Worm (Caenorhabditis elegans) whole organism, L4 larva: ENCODE measurements around the gene F11A5.16.

Source experiments
- D1046.2 ChIP-seq: fragments of 200-800 bp; sonication (Bioruptor generic); IDR thresholded peaks from 2 replicates; pipeline ENCODE4 v1.3.6; 2022; ENCODE audit warnings: missing genetic modification characterization, missing compliant biosample characterization
- F10B5.3 ChIP-seq: sonication (generic microtip); optimal IDR thresholded peaks from 2 replicates; lab custom pipeline; 2016; ENCODE audit warnings: mild to moderate bottlenecking, missing genetic modification characterization, missing compliant biosample characterization
- F26F4.8 ChIP-seq: fragments of 200-800 bp; sonication (Bioruptor generic); conservative IDR thresholded peaks from 2 replicates; pipeline ENCODE4 v1.3.6; 2022; ENCODE audit warnings: missing genetic modification characterization, missing compliant biosample characterization
- F44E2.7 ChIP-seq: fragments of 200-800 bp; sonication (Bioruptor generic); IDR thresholded peaks from 2 replicates; pipeline ENCODE4 v2.1.2; 2022; ENCODE audit warnings: missing genetic modification characterization, missing compliant biosample characterization
- R02D3.7 ChIP-seq: fragments of 150-350 bp; sonication (generic microtip); optimal IDR thresholded peaks from 3 replicates; lab custom pipeline; 2014; ENCODE audit warnings: missing biosample characterization, missing genetic modification characterization
- T20F7.1 ChIP-seq: fragments of 200-800 bp; sonication (Bioruptor generic); optimal IDR thresholded peaks from 2 replicates; lab custom pipeline; 2018; ENCODE audit warnings: mild to moderate bottlenecking, missing genetic modification characterization, missing compliant biosample characterization
- Y105C5A.15 ChIP-seq: fragments of 200-800 bp; sonication (Bioruptor generic); IDR thresholded peaks from 2 replicates; pipeline ENCODE4 v1.3.6; 2022; ENCODE audit warnings: missing genetic modification characterization, missing compliant biosample characterization
- Y5F2A.4 ChIP-seq: fragments of 200-800 bp; sonication (Bioruptor generic); optimal IDR thresholded peaks from 2 replicates; lab custom pipeline; 2018; ENCODE audit warnings: mild to moderate bottlenecking, missing genetic modification characterization, missing compliant biosample characterization
- Y75B8A.6 ChIP-seq: fragments of 200-800 bp; sonication (Bioruptor generic); IDR thresholded peaks from 2 replicates; pipeline ENCODE4 v1.3.6; 2022; ENCODE audit warnings: missing genetic modification reagents, missing genetic modification characterization, missing compliant biosample characterization
- aha-1 ChIP-seq: fragments of 150-350 bp; peaks from one replicate; lab custom pipeline; 2014; ENCODE audit warnings: missing biosample characterization, missing genetic modification characterization
- arid-1 ChIP-seq: fragments of 200-800 bp; sonication (Bioruptor generic); conservative IDR thresholded peaks from 2 replicates; pipeline ENCODE4 v1.3.6; 2022; ENCODE audit warnings: missing genetic modification reagents, missing genetic modification characterization, missing compliant biosample characterization
- attf-4 ChIP-seq: sonication (generic microtip); optimal IDR thresholded peaks from 3 replicates; lab custom pipeline; 2017; ENCODE audit warnings: missing biosample characterization, missing genetic modification characterization
- ceh-32 ChIP-seq: sonication (generic microtip); optimal IDR thresholded peaks from 2 replicates; lab custom pipeline; 2016; ENCODE audit warnings: mild to moderate bottlenecking, missing genetic modification characterization, missing compliant biosample characterization; ENCODE audit not compliant: poor library complexity
- ceh-44 ChIP-seq: fragments of 200-800 bp; sonication (Bioruptor generic); IDR thresholded peaks from 2 replicates; pipeline ENCODE4 v1.3.6; 2022; ENCODE audit warnings: missing genetic modification reagents, missing genetic modification characterization, missing compliant biosample characterization
- cey-2 ChIP-seq: sonication (generic microtip); optimal IDR thresholded peaks from 3 replicates; lab custom pipeline; 2017; ENCODE audit warnings: missing genetic modification characterization, mild to moderate bottlenecking, missing compliant biosample characterization, antibody characterized with exemption, borderline replicate concordance; ENCODE audit not compliant: insufficient read depth
- ctbp-1 ChIP-seq: fragments of 200-800 bp; sonication (Bioruptor generic); IDR thresholded peaks from 2 replicates; pipeline ENCODE4 v1.3.6; 2022; ENCODE audit warnings: missing genetic modification reagents, missing genetic modification characterization, missing compliant biosample characterization
- daf-8 ChIP-seq: fragments of 200-800 bp; sonication (Bioruptor generic); IDR thresholded peaks from 2 replicates; pipeline ENCODE4 v1.3.6; 2022; ENCODE audit warnings: missing genetic modification characterization, missing compliant biosample characterization
- dmd-8 ChIP-seq: fragments of 200-800 bp; sonication (Bioruptor generic); IDR thresholded peaks from 2 replicates; pipeline ENCODE4 v1.3.6; 2022; ENCODE audit warnings: missing genetic modification characterization, missing compliant biosample characterization
- duxl-1 ChIP-seq: sonication (generic microtip); optimal IDR thresholded peaks from 2 replicates; lab custom pipeline; 2016; ENCODE audit warnings: mild to moderate bottlenecking, missing genetic modification characterization, moderate library complexity, missing compliant biosample characterization; ENCODE audit not compliant: poor library complexity
- dve-1 ChIP-seq: sonication (generic microtip); optimal IDR thresholded peaks from 2 replicates; lab custom pipeline; 2017; ENCODE audit warnings: antibody characterized with exemption, mild to moderate bottlenecking, missing genetic modification characterization, missing compliant biosample characterization; ENCODE audit not compliant: insufficient read depth
- lin-1 ChIP-seq: fragments of 200-800 bp; sonication (Bioruptor generic); IDR thresholded peaks from 2 replicates; pipeline ENCODE4 v1.3.6; 2022; ENCODE audit warnings: missing genetic modification reagents, missing genetic modification characterization, missing compliant biosample characterization
- lin-13 ChIP-seq: fragments of 150-350 bp; optimal IDR thresholded peaks from 2 replicates; lab custom pipeline; 2014; ENCODE audit warnings: missing biosample characterization, missing genetic modification reagents, missing genetic modification characterization
- lin-38 ChIP-seq: fragments of 200-800 bp; sonication (Bioruptor generic); IDR thresholded peaks from 2 replicates; pipeline ENCODE4 v1.3.6; 2022; ENCODE audit warnings: missing genetic modification reagents, missing genetic modification characterization, missing compliant biosample characterization
- lir-3 ChIP-seq: sonication (generic microtip); optimal IDR thresholded peaks from 2 replicates; lab custom pipeline; 2016; ENCODE audit warnings: mild to moderate bottlenecking, missing genetic modification characterization, missing compliant biosample characterization
- madf-5 ChIP-seq, 2 experiments: fragments of 200-800 bp; sonication (Bioruptor generic); IDR thresholded peaks; 2 replicates each; pipeline ENCODE4 v1.3.6; 2022; ENCODE audit warnings: missing compliant biosample characterization in 2 of 2, missing genetic modification characterization in 2 of 2
- mdl-1 ChIP-seq, 2 experiments: fragments of 150-350 bp in 1 of 2; sonication (generic microtip) in 1 of 2; optimal IDR thresholded peaks; 2 replicates each; lab custom pipeline; 2014 to 2017; ENCODE audit warnings: missing biosample characterization in 2 of 2, missing genetic modification characterization in 2 of 2
- mes-2 ChIP-seq: sonication (generic microtip); optimal IDR thresholded peaks from 2 replicates; lab custom pipeline; 2016; ENCODE audit warnings: missing genotype, mild to moderate bottlenecking, missing genetic modification characterization, missing compliant biosample characterization; ENCODE audit not compliant: poor library complexity, severe bottlenecking
- nhr-11 ChIP-seq: fragments of 150-350 bp; optimal IDR thresholded peaks from 2 replicates; lab custom pipeline; 2014; ENCODE audit warnings: missing biosample characterization, missing genetic modification characterization
- nhr-28 ChIP-seq: fragments of 150-350 bp; optimal IDR thresholded peaks from 2 replicates; lab custom pipeline; 2014; ENCODE audit warnings: missing biosample characterization, missing genetic modification characterization
- nhr-42 ChIP-seq: fragments of 200-800 bp; sonication (Bioruptor generic); IDR thresholded peaks from 2 replicates; pipeline ENCODE4 v1.3.6; 2022; ENCODE audit warnings: missing genetic modification characterization, missing compliant biosample characterization
- nhr-48 ChIP-seq: sonication (generic microtip); optimal IDR thresholded peaks from 2 replicates; lab custom pipeline; 2016; ENCODE audit warnings: mild to moderate bottlenecking, missing genetic modification characterization, missing compliant biosample characterization
- nhr-77 ChIP-seq: fragments of 150-350 bp; optimal IDR thresholded peaks from 2 replicates; lab custom pipeline; 2014; ENCODE audit warnings: missing biosample characterization, missing genetic modification characterization
- pqm-1 ChIP-seq: sonication (generic microtip); optimal IDR thresholded peaks from 2 replicates; lab custom pipeline; 2017; ENCODE audit warnings: missing biosample characterization, missing genetic modification characterization
- rbr-2 ChIP-seq: sonication (generic microtip); optimal IDR thresholded peaks from 2 replicates; lab custom pipeline; 2016; ENCODE audit warnings: missing genotype, missing genetic modification characterization, missing compliant biosample characterization
- spr-3 ChIP-seq: fragments of 200-800 bp; sonication (Bioruptor generic); optimal IDR thresholded peaks from 2 replicates; lab custom pipeline; 2018; ENCODE audit warnings: mild to moderate bottlenecking, missing genetic modification characterization, missing compliant biosample characterization
- unc-39 ChIP-seq: sonication (generic microtip); optimal IDR thresholded peaks from 2 replicates; lab custom pipeline; 2017; ENCODE audit warnings: missing biosample characterization, missing genetic modification characterization
- unc-62 ChIP-seq, 3 experiments: fragments of 150-350 bp in 1 of 3; sonication (generic microtip); optimal IDR thresholded peaks in 2 of 3; peaks in 1 of 3; 1 replicate in 1 of 3; 2 replicates in 2 of 3; lab custom pipeline; 2014 to 2017; ENCODE audit warnings: missing biosample characterization in 3 of 3, missing genetic modification characterization in 3 of 3, missing genetic modification reagents in 3 of 3, missing genotype in 1 of 3
- zip-11 ChIP-seq: fragments of 200-800 bp; sonication (Bioruptor generic); IDR thresholded peaks from 2 replicates; pipeline ENCODE4 v1.3.6; 2022; ENCODE audit warnings: missing genetic modification characterization, missing compliant biosample characterization
- ztf-7 ChIP-seq: fragments of 150-350 bp; optimal IDR thresholded peaks from 2 replicates; lab custom pipeline; 2014; ENCODE audit warnings: missing biosample characterization, missing genetic modification characterization

The F11A5.16 gene

DNA sequence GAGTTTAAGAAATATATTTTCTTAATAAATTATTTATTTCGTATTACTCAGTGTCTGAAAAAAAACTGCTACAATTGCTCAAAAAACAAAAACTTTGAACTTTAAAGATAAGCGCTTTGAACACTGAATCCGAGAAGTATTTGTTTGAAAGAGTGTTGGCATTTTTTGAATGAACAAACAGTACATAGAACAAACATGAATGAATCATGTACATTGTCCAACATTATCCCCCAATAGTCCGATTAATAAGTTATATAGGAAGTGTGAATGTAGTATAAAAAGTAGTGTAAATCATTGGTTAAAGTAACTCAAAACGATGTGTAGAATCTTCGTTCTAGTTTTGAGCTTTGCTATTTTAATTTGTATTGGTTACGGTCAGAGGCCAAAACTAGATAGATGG lies 9.0 kb upstream of the F11A5.16 start, which contains the start of gene F11A5.17:
TSS of gene F11A5.17 (plus strand) at position 301 of the 400 bp plus-strand sequence.
- no peak for TF ChIP-seq spr-3
- peak in 1 of 2 experiments; percentile 15 for TF ChIP-seq unc-62 (GFP tag; optimal IDR thresholded peaks at IDR 0.05 in 1 of 2; lab: Kevin White, UChicago)
- no peak for TF ChIP-seq unc-62 (tag; optimal IDR thresholded peaks at IDR 0.05; lab: Kevin White, UChicago)

DNA sequence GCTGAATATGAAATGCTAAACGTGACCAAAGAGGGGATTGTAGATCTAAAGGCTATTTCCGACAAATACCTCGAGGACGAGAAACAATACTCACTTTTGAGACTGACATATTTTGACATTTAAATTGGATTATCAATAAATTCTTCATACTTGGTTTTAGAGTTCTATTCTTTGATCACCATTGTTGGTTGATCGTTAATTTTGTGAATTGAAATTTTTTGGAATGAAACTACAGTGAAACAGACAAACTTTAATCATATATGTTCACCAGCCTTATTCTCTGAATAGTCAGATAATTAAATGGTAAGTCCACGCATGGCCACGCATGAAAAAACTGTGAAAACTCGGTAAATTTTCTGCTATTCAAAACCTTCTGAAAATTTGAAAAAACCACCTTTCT lies 8.1 kb upstream of the F11A5.16 start, which contains the start of gene F11A5.18:
TSS of gene F11A5.18 (plus strand) at position 301 of the 400 bp plus-strand sequence.
- TF ChIP-seq lin-38 (GFP tag; lab: Robert Waterston, UW), result no peak
- TF ChIP-seq arid-1, result no peak
- TF ChIP-seq dmd-8 (GFP tag; lab: Robert Waterston, UW), result no peak
- TF ChIP-seq ceh-32 (tag; lab: Kevin White, UChicago), result no peak
- TF ChIP-seq D1046.2 (GFP tag; lab: Robert Waterston, UW), result no peak
- no peak for TF ChIP-seq dve-1 (tag; lab: Kevin White, UChicago)
- no peak for TF ChIP-seq lir-3 (tag; lab: Kevin White, UChicago)

DNA sequence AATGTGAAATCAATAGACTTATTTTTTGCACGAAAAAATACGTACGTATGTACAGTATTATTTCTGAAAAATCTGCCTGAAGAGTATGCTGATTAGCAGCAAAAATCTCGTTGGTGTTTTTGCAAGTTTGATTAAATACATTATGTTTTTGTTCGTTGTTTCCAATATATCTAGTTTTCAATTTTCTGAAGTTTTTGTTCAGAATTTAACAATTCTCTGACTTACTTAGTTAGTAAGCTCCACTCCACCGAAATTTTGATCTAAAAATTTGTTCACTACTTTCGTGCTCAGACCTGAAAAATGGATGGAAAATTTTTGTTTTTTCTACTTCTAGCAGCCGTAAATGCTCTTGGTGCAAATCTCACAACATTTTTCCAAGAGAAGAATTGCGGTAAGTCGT lies 5.9 kb upstream of the F11A5.16 start, which contains the start of gene irld-26:
TSS of gene irld-26 (plus strand) at position 301 of the 400 bp plus-strand sequence.
- TF ChIP-seq daf-8 (GFP tag; lab: Robert Waterston, UW) (no peak), unc-62 (GFP tag; optimal IDR thresholded peaks at IDR 0.05 in 1 of 2; lab: Kevin White, UChicago) (peak in 1 of 2 experiments; percentile 13), unc-62 (tag; optimal IDR thresholded peaks at IDR 0.05; lab: Kevin White, UChicago) (no peak), dmd-8 (GFP tag; lab: Robert Waterston, UW) (no peak)

DNA sequence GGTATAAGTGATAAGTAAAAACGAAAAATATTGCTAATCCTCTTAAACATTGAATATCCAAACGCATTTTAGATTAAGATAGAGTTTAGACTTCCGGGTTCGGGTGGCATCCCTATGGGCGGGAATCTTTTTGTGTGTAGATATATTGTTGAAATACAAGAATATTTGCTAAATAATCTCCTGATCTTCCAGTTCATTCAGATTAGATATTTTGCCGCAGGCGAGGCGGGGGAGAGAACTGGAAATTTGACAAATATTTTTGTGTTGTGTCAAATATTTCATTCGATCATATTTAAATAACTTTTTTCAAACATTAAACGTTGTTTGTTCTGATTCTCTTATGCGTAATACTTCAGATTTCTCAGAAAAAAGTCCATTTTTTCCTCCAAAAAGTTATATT lies 915 bp upstream of the F11A5.16 start, which contains the start of gene oac-15:
TSS of gene oac-15 (minus strand) at position 101 of the 400 bp plus-strand sequence.
- no peak for TF ChIP-seq unc-39 (tag; lab: Kevin White, UChicago)
- TF ChIP-seq aha-1 (tag; lab: Kevin White, UChicago), result peak; percentile 80

DNA sequence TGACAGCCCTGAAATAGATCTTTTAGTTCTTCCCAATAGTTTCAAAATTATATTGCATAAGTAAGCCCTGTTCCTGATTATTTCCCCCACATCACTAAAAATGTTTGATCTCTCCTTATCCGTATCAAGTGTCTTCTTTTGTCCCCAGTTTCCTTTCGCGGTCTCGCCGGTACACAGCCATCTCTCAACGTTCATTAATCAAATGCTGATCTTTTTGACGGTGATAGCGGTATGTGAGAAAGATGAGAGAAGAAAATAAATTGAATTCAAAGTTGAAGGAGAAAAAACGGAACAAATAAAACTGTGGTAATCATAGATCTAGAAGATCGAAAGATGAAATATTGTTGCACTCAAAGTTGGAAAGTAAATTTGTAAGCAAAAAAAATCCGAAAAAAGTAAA lies 961 bp downstream of the F11A5.16 start:
- TF ChIP-seq aha-1 (tag; lab: Kevin White, UChicago) (peak; percentile 8), ctbp-1 (GFP tag; lab: Robert Waterston, UW) (no peak), lin-1 (GFP tag; lab: Robert Waterston, UW) (no peak), mes-2 (no peak), nhr-77 (tag; lab: Kevin White, UChicago) (no peak), unc-62 (GFP tag; optimal IDR thresholded peaks at IDR 0.05 in 1 of 2; lab: Kevin White, UChicago) (peak in 1 of 2 experiments; percentile 60), unc-62 (tag; optimal IDR thresholded peaks at IDR 0.05; lab: Kevin White, UChicago) (no peak), nhr-28 (tag; lab: Kevin White, UChicago) (peak; percentile 9), Y5F2A.4 (GFP tag; lab: Kevin White, UChicago) (no peak), attf-4 (tag; lab: Kevin White, UChicago) (no peak), duxl-1 (tag; lab: Kevin White, UChicago) (no peak), dve-1 (tag; lab: Kevin White, UChicago) (no peak)

DNA sequence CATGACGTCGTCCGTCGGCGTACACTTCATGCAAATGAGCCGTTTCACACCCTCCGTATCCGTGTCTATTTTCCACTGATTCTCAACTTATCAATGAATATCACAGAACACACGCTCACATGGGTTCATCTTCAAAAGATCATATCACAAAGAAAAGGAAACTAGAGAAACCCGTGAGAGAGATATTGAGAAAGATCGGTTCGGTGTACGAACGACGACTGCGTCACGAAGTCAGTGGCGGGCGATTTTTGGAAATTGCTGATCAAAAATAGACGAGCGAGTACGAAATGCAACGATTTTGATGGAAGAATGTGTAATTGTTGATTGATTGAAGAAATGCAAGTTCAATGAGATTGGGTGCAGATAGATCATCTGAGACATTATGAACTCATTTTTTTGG lies 2.6 kb downstream of the F11A5.16 start:
- no peak for TF ChIP-seq cey-2 (tag; lab: Kevin White, UChicago)
- TF ChIP-seq nhr-11 (tag; lab: Kevin White, UChicago), result no peak
- TF ChIP-seq T20F7.1 (GFP tag; lab: Kevin White, UChicago), result no peak
- TF ChIP-seq ztf-7 (tag; lab: Kevin White, UChicago), result no peak
- no peak for TF ChIP-seq duxl-1 (tag; lab: Kevin White, UChicago)
- TF ChIP-seq ctbp-1 (GFP tag; lab: Robert Waterston, UW), result no peak
- no peak for TF ChIP-seq F26F4.8
- TF ChIP-seq mdl-1 (tag; optimal IDR thresholded peaks at IDR 0.05; lab: Kevin White, UChicago), result peak in 1 of 2 experiments; percentile 63
- no peak for TF ChIP-seq Y75B8A.6 (GFP tag; lab: Robert Waterston, UW)
- no peak for TF ChIP-seq F44E2.7 (GFP tag; lab: Robert Waterston, UW)
- no peak for TF ChIP-seq lin-13 (GFP tag; lab: Kevin White, UChicago)
- no peak for TF ChIP-seq nhr-42
- no peak for TF ChIP-seq rbr-2 (tag; lab: Kevin White, UChicago)
- no peak for TF ChIP-seq madf-5 (GFP tag; IDR thresholded peaks at IDR 0.05; lab: Robert Waterston, UW)
- no peak for TF ChIP-seq attf-4 (tag; lab: Kevin White, UChicago)
- peak; percentile 89 for TF ChIP-seq nhr-48
- TF ChIP-seq lin-1 (GFP tag; lab: Robert Waterston, UW), result no peak
- TF ChIP-seq F10B5.3 (tag; lab: Kevin White, UChicago), result no peak
- no peak for TF ChIP-seq nhr-77 (tag; lab: Kevin White, UChicago)
- TF ChIP-seq aha-1 (tag; lab: Kevin White, UChicago), result no peak
- no peak for TF ChIP-seq Y105C5A.15 (GFP tag; lab: Robert Waterston, UW)
- no peak for TF ChIP-seq ceh-44 (GFP tag; lab: Robert Waterston, UW)
- TF ChIP-seq zip-11 (GFP tag; lab: Robert Waterston, UW), result no peak
- no peak for TF ChIP-seq pqm-1 (tag; lab: Kevin White, UChicago)
- TF ChIP-seq R02D3.7 (tag; lab: Kevin White, UChicago), result no peak
